Fruit fly (Drosophila melanogaster): ENCODE data around the gene CG7900.

CG7900 gene

dm6 chr3R:8108770-8109169 lies 14.8 kb downstream of the CG7900 start (continued):
- TF ChIP-seq CG15696 (tag; optimal IDR thresholded peaks at IDR 0.05) (no peak), tgo (GFP tag; IDR thresholded peaks at IDR 0.05) (no peak), disco-r (GFP tag; optimal IDR thresholded peaks at IDR 0.05) (no peak), Eip74EF (GFP tag; optimal IDR thresholded peaks at IDR 0.05) (peak in 1 of 2 experiments; percentile 7), CG6272 (GFP tag; IDR thresholded peaks at IDR 0.05) (no peak), Oaz (GFP tag; IDR thresholded peaks at IDR 0.05) (no peak), bab2 (GFP tag; optimal IDR thresholded peaks at IDR 0.05) (no peak), CG6854 (GFP tag; optimal IDR thresholded peaks at IDR 0.05) (no peak), salm (tag; optimal IDR thresholded peaks at IDR 0.05) (no peak), CG18619 (GFP tag; optimal IDR thresholded peaks at IDR 0.05) (no peak), C15 (GFP tag; IDR thresholded peaks at IDR 0.05) (no peak), sens-2 (GFP tag; IDR thresholded peaks at IDR 0.05) (no peak), CG6654 (GFP tag; optimal IDR thresholded peaks at IDR 0.05) (no peak), CHES-1-like (GFP tag; optimal IDR thresholded peaks at IDR 0.05) (no peak), CkIIα-i1 (GFP tag; IDR thresholded peaks at IDR 0.05) (no peak), cas (GFP tag; IDR thresholded peaks at IDR 0.05) (no peak), Ets97D (GFP tag; optimal IDR thresholded peaks at IDR 0.05) (no peak), E2f2 (GFP tag; IDR thresholded peaks at IDR 0.05) (no peak), so (GFP tag; IDR thresholded peaks at IDR 0.05) (no peak), nmo (GFP tag; optimal IDR thresholded peaks at IDR 0.05) (no peak), CG14860 (GFP tag; IDR thresholded peaks at IDR 0.05; ENCODE audit: partially characterized antibody) (no peak), CG14014 (GFP tag; IDR thresholded peaks at IDR 0.05) (no peak), ac (GFP tag; optimal IDR thresholded peaks at IDR 0.05) (no peak), CG15073 (GFP tag; optimal IDR thresholded peaks at IDR 0.05) (no peak), CG16815 (GFP tag; optimal IDR thresholded peaks at IDR 0.05) (no peak), ham (GFP tag; IDR thresholded peaks at IDR 0.05) (no peak), Pdp1 (GFP tag; optimal IDR thresholded peaks at IDR 0.05) (no peak), dmrt11E (tag; optimal IDR thresholded peaks at IDR 0.05) (no peak), ken (GFP tag; IDR thresholded peaks at IDR 0.05) (no peak), insv (GFP tag; optimal IDR thresholded peaks at IDR 0.05) (no peak), maf-S (GFP tag; optimal IDR thresholded peaks at IDR 0.05) (no peak), cg (GFP tag; optimal IDR thresholded peaks at IDR 0.05) (no peak), eve (GFP tag; optimal IDR thresholded peaks at IDR 0.05) (peak in 1 of 2 experiments; percentile 33), Med (GFP tag) (peak; percentile 63)

DNA sequence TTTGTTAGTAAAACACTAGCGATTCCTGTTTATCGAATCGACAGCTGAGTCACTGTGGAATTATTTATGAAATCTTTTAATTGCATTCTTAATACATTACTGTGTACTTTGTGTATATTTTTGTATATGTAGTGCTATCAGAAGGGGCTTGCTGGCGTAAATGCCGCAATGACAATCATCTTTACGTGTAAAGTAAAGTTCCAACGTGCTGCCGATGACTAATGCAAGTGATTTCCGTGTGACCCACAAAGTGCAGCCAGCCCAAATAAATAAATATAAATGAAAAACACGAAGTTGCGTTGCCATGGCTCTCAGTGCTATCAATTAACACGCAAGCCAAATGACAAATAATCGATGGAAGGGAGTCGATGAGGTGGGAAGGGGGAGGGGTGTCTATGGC lies 15.9 kb downstream of the CG7900 start:
- 0 out of 4 replicates have a peak, but pooled peaks have one; percentile 13 for TF ChIP-seq chinmo (GFP tag; IDR thresholded peaks at IDR 0.05; ENCODE audit: partially characterized antibody)
- TF ChIP-seq onecut (GFP tag; IDR thresholded peaks at IDR 0.05): peak; percentile 72
- 0 out of 3 replicates have a peak, but pooled peaks have one; percentile 23 for TF ChIP-seq otp (GFP tag; IDR thresholded peaks at IDR 0.05)
- no peak for TF ChIP-seq Max (GFP tag; optimal IDR thresholded peaks at IDR 0.05)

DNA sequence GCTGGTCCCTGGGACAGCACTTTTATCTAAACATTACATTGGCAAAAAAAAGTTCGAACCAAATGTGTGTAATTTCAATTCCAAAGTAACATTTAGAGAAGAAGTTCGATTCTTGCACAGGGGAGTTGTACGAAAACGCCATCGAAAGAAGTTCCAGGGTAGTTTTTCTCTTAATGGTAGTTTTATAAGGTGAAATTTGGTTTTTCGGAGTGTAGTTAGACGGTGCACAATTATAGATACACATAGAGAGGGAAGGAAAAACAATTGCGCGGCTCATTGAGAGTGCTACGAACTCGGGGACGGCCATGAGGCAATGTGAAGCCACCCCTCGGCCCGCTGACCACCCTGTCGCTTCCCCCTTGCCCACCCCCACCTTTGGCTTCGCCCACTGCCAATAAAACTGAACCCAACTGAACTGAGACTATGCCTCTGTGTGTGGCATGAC lies 16.3 kb downstream of the CG7900 start:
- TF ChIP-seq CG14050 (GFP tag; IDR thresholded peaks at IDR 0.05): peak; percentile 57; the same call in 2 of the 3 replicates
- peak; percentile 68 for TF ChIP-seq Hsf (GFP tag; optimal IDR thresholded peaks at IDR 0.05)
- TF ChIP-seq Mad (GFP tag; optimal IDR thresholded peaks at IDR 0.05): peak; percentile 53
- TF ChIP-seq klu (GFP tag; IDR thresholded peaks at IDR 0.05): 0 out of 2 replicates have a peak, but pooled peaks have one; percentile 42
- TF ChIP-seq ci (GFP tag; IDR thresholded peaks at IDR 0.05): peak; percentile 68
- peak; percentile 68 for TF ChIP-seq ind (GFP tag; optimal IDR thresholded peaks at IDR 0.05)
- peak; percentile 50 for TF ChIP-seq CG1602 (GFP tag; optimal IDR thresholded peaks at IDR 0.05)
- TF ChIP-seq CG18262 (tag; optimal IDR thresholded peaks at IDR 0.05): peak; percentile 71
- peak; percentile 65; the same call in 1 of the 2 replicates for TF ChIP-seq CG14667 (GFP tag; IDR thresholded peaks at IDR 0.05)
- 0 out of 2 replicates have a peak, but pooled peaks have one; percentile 47 for TF ChIP-seq CG32532 (GFP tag; IDR thresholded peaks at IDR 0.05)
- TF ChIP-seq Ssrp (tag; optimal IDR thresholded peaks at IDR 0.05): peak; percentile 43
- peak; percentile 76 for TF ChIP-seq CG15269 (tag; optimal IDR thresholded peaks at IDR 0.05)
- peak; percentile 81 for TF ChIP-seq row (GFP tag; IDR thresholded peaks at IDR 0.05)
- peak; percentile 55 for TF ChIP-seq CG1233 (GFP tag; optimal IDR thresholded peaks at IDR 0.05)

Measured in whole organism, embryonic.